Fruit fly (Drosophila melanogaster) whole organism: ENCODE data around the gene C1GalTA.

Experiments
- CG8478 ChIP-seq: fragments of >200 bp; optimal IDR thresholded peaks from 2 replicates; lab custom pipeline; 2018; ENCODE audit warnings: inconsistent platforms
- Dll ChIP-seq: fragments of >200 bp; optimal IDR thresholded peaks from 2 replicates; lab custom pipeline; 2017
- EcR ChIP-seq, 2 experiments: fragments of >200 bp; optimal IDR thresholded peaks; 2 replicates each; lab custom pipeline; 2017; ENCODE audit warnings: missing biosample characterization in 2 of 2, missing genetic modification characterization in 2 of 2, missing genetic modification reagents in 2 of 2
- pan ChIP-seq: fragments of >200 bp; optimal IDR thresholded peaks from 2 replicates; lab custom pipeline; 2017
- psq ChIP-seq: fragments of >200 bp; optimal IDR thresholded peaks from 2 replicates; lab custom pipeline; 2017
- usp ChIP-seq: fragments of >200 bp; optimal IDR thresholded peaks from 2 replicates; lab custom pipeline; 2017; ENCODE audit warnings: missing biosample characterization, missing genetic modification characterization, mixed read lengths

C1GalTA gene

dm6 chr2L:8952194-8953037 lies 1.4 kb upstream of the C1GalTA start:
- TF ChIP-seq psq (lab: Kevin White, UChicago), result no peak
- peak; percentile 71 for TF ChIP-seq pan (lab: Kevin White, UChicago)
- no peak for TF ChIP-seq Dll (lab: Kevin White, UChicago)
- TF ChIP-seq EcR (GFP tag; optimal IDR thresholded peaks at IDR 0.05; lab: Kevin White, UChicago), result no peak
- no peak for TF ChIP-seq usp (GFP tag; lab: Kevin White, UChicago)

dm6 chr2L:8949919-8950722 lies 895 bp downstream of the C1GalTA start:
- no peak for TF ChIP-seq EcR (GFP tag; optimal IDR thresholded peaks at IDR 0.05; lab: Kevin White, UChicago)
- TF ChIP-seq psq (lab: Kevin White, UChicago), result no peak
- TF ChIP-seq CG8478 (lab: Kevin White, UChicago), result no peak
- no peak for TF ChIP-seq usp (GFP tag; lab: Kevin White, UChicago)
- TF ChIP-seq pan (lab: Kevin White, UChicago), result no peak
- no peak for TF ChIP-seq Dll (lab: Kevin White, UChicago)

dm6 chr2L:8948650-8949049 lies 2.4 kb downstream of the C1GalTA start:
- TF ChIP-seq psq (lab: Kevin White, UChicago) (no peak), CG8478 (lab: Kevin White, UChicago) (no peak), usp (GFP tag; lab: Kevin White, UChicago) (no peak), Dll (lab: Kevin White, UChicago) (no peak), pan (lab: Kevin White, UChicago) (no peak), EcR (GFP tag; optimal IDR thresholded peaks at IDR 0.05; lab: Kevin White, UChicago) (no peak)

- no peak for TF ChIP-seq EcR (GFP tag; optimal IDR thresholded peaks at IDR 0.05; lab: Kevin White, UChicago)
- no peak for TF ChIP-seq psq (lab: Kevin White, UChicago)
- no peak for TF ChIP-seq pan (lab: Kevin White, UChicago)
- no peak for TF ChIP-seq usp (GFP tag; lab: Kevin White, UChicago)
- TF ChIP-seq CG8478 (lab: Kevin White, UChicago), result no peak
- no peak for TF ChIP-seq Dll (lab: Kevin White, UChicago)
These were observed 3.0 kb downstream of the C1GalTA start for dm6 chr2L:8947989-8948388.

dm6 chr2L:8946718-8947316 lies 4.2 kb downstream of the C1GalTA start, which contains the start of gene CG46397:
Gene CG46397 (plus strand): TSS chr2L:8947266.
- TF ChIP-seq pan (lab: Kevin White, UChicago) (no peak), CG8478 (lab: Kevin White, UChicago) (no peak), Dll (lab: Kevin White, UChicago) (no peak), usp (GFP tag; lab: Kevin White, UChicago) (no peak), psq (lab: Kevin White, UChicago) (no peak), EcR (GFP tag; optimal IDR thresholded peaks at IDR 0.05; lab: Kevin White, UChicago) (no peak)

- no peak for TF ChIP-seq EcR (GFP tag; optimal IDR thresholded peaks at IDR 0.05; lab: Kevin White, UChicago)
- TF ChIP-seq pan (lab: Kevin White, UChicago), result no peak
- no peak for TF ChIP-seq CG8478 (lab: Kevin White, UChicago)
- TF ChIP-seq Dll (lab: Kevin White, UChicago), result no peak
- no peak for TF ChIP-seq psq (lab: Kevin White, UChicago)
- TF ChIP-seq usp (GFP tag; lab: Kevin White, UChicago), result no peak
These were observed 7.9 kb downstream of the C1GalTA start, which contains the start of gene CG9515 for dm6 chr2L:8943110-8943509. Gene CG9515 (minus strand): TSS chr2L:8943257.

- TF ChIP-seq psq (lab: Kevin White, UChicago), result no peak
- TF ChIP-seq EcR (GFP tag; optimal IDR thresholded peaks at IDR 0.05; lab: Kevin White, UChicago), result no peak
- no peak for TF ChIP-seq CG8478 (lab: Kevin White, UChicago)
- no peak for TF ChIP-seq pan (lab: Kevin White, UChicago)
- no peak for TF ChIP-seq Dll (lab: Kevin White, UChicago)
- no peak for TF ChIP-seq usp (GFP tag; lab: Kevin White, UChicago)
These were observed 9.2 kb downstream of the C1GalTA start, which contains the start of gene Argl for dm6 chr2L:8941736-8942337. Gene Argl (minus strand): TSS chr2L:8942105.

- TF ChIP-seq pan (lab: Kevin White, UChicago) (no peak), Dll (lab: Kevin White, UChicago) (no peak), CG8478 (lab: Kevin White, UChicago) (no peak)
These were observed 10.3 kb downstream of the C1GalTA start for dm6 chr2L:8940680-8941079.

- TF ChIP-seq pan (lab: Kevin White, UChicago) (no peak), EcR (GFP tag; optimal IDR thresholded peaks at IDR 0.05; lab: Kevin White, UChicago) (no peak), psq (lab: Kevin White, UChicago) (no peak), Dll (lab: Kevin White, UChicago) (no peak), CG8478 (lab: Kevin White, UChicago) (no peak), usp (GFP tag; lab: Kevin White, UChicago) (no peak)
These were observed 13.1 kb downstream of the C1GalTA start for dm6 chr2L:8937837-8938413.

- no peak for TF ChIP-seq pan (lab: Kevin White, UChicago)
- no peak for TF ChIP-seq CG8478 (lab: Kevin White, UChicago)
- no peak for TF ChIP-seq Dll (lab: Kevin White, UChicago)
- TF ChIP-seq usp (GFP tag; lab: Kevin White, UChicago), result no peak
- no peak for TF ChIP-seq EcR (GFP tag; optimal IDR thresholded peaks at IDR 0.05; lab: Kevin White, UChicago)
- TF ChIP-seq psq (lab: Kevin White, UChicago), result no peak
These were observed 14.0 kb downstream of the C1GalTA start, which contains the start of gene Tsp29Fb for dm6 chr2L:8937003-8937402. Gene Tsp29Fb (plus strand): TSS chr2L:8937390.
